Worm (Caenorhabditis elegans): ENCODE measurements around the gene C01F6.14.

C01F6.14 gene

ce11 chrIV:9074244-9074723 is 29.6 kb downstream of the C01F6.14 start, which contains the start of gene mppb-1 (continued):
- TF ChIP-seq C06A6.2 (GFP tag; conservative IDR thresholded peaks at IDR 0.05) (no peak), F23B12.7 (tag; optimal IDR thresholded peaks at IDR 0.05; ENCODE audit: insufficient read depth) (peak; percentile 46), ceh-40 (GFP tag; IDR thresholded peaks at IDR 0.05) (no peak), F33H1.4 (GFP tag; IDR thresholded peaks at IDR 0.05) (peak; percentile 58), ZK185.1 (tag; optimal IDR thresholded peaks at IDR 0.05; ENCODE audit: poor library complexity, severe bottlenecking) (peak; percentile 96), B0019.2 (GFP tag; conservative IDR thresholded peaks at IDR 0.05) (0 out of 2 replicates have a peak, but pooled peaks have one; percentile 38), F39B2.1 (GFP tag; IDR thresholded peaks at IDR 0.05) (no peak), ztf-18 (tag; optimal IDR thresholded peaks at IDR 0.05) (no peak), ztf-6 (GFP tag; IDR thresholded peaks at IDR 0.05) (peak; percentile 41; the same call in 1 of the 2 replicates), him-1 (tag; optimal IDR thresholded peaks at IDR 0.05) (no peak), bed-2 (GFP tag; IDR thresholded peaks at IDR 0.05) (peak; percentile 85), cebp-1 (GFP tag; IDR thresholded peaks at IDR 0.05) (peak; percentile 80), cebp-1 (tag; optimal IDR thresholded peaks at IDR 0.05) (peak; percentile 89), atf-7 (tag; optimal IDR thresholded peaks at IDR 0.05) (peak; percentile 28), F49E8.2 (tag; optimal IDR thresholded peaks at IDR 0.05; ENCODE audit: insufficient read depth) (no peak), mel-28 (tag; optimal IDR thresholded peaks at IDR 0.05; ENCODE audit: borderline replicate concordance) (no peak), nfya-1 (tag; optimal IDR thresholded peaks at IDR 0.05; ENCODE audit: borderline replicate concordance, insufficient read depth) (no peak), ceh-100 (GFP tag; IDR thresholded peaks at IDR 0.05) (peak; percentile 50; the same call in 1 of the 2 replicates), mxl-1 (tag; optimal IDR thresholded peaks at IDR 0.05) (no peak), cebp-2 (GFP tag; IDR thresholded peaks at IDR 0.05) (no peak), bed-1 (GFP tag; IDR thresholded peaks at IDR 0.05) (0 out of 2 replicates have a peak, but pooled peaks have one; percentile 21), lin-26 (GFP tag; IDR thresholded peaks at IDR 0.05) (no peak), nhr-80 (tag; optimal IDR thresholded peaks at IDR 0.05) (peak; percentile 1), ceh-91 (GFP tag; IDR thresholded peaks at IDR 0.05) (0 out of 2 replicates have a peak, but pooled peaks have one; percentile 30), tbp1 (GFP tag; optimal IDR thresholded peaks at IDR 0.05) (peak; percentile 58), K11D2.4 (GFP tag; IDR thresholded peaks at IDR 0.05) (peak; percentile 67), lag-1 (GFP tag; IDR thresholded peaks at IDR 0.05) (no peak), Y95B8A.8 (GFP tag; IDR thresholded peaks at IDR 0.05) (no peak), attf-6 (GFP tag; IDR thresholded peaks at IDR 0.05) (0 out of 2 replicates have a peak, but pooled peaks have one; percentile 23), dox-1 (GFP tag; IDR thresholded peaks at IDR 0.05) (peak; percentile 74), rpc-1 (optimal IDR thresholded peaks at IDR 0.05) (no peak), rpc-1 (tag; optimal IDR thresholded peaks at IDR 0.05) (no peak), egl-44 (GFP tag; IDR thresholded peaks at IDR 0.05) (no peak), dpff-1 (tag; optimal IDR thresholded peaks at IDR 0.05) (no peak), hrde-1 (tag; optimal IDR thresholded peaks at IDR 0.05; ENCODE audit: borderline replicate concordance) (no peak), tbx-9 (tag; optimal IDR thresholded peaks at IDR 0.05; ENCODE audit: borderline replicate concordance) (no peak), sea-2 (GFP tag; IDR thresholded peaks at IDR 0.05) (no peak)

- no peak for TF ChIP-seq somi-1 (GFP tag; optimal IDR thresholded peaks at IDR 0.05)
- peak; percentile 47 for TF ChIP-seq nhr-80 (tag; optimal IDR thresholded peaks at IDR 0.05)
- no peak for TF ChIP-seq hsf-1 (GFP tag; IDR thresholded peaks at IDR 0.05)
- TF ChIP-seq F10E7.11 (tag; optimal IDR thresholded peaks at IDR 0.05) = no peak
- no peak for TF ChIP-seq dpff-1 (tag; optimal IDR thresholded peaks at IDR 0.05)
These were observed 33.7 kb downstream of the C01F6.14 start for ce11 chrIV:9070188-9070587.

Data from whole organism, young adult.